Fruit fly (Drosophila melanogaster) whole organism, embryonic: ENCODE data around the gene nAChRbeta1.

Source experiments
- Ada2b ChIP-seq: fragments of 200-800 bp; sonication (Bioruptor generic); IDR thresholded peaks from 2 replicates; pipeline ENCODE4 v1.3.6; 2022; ENCODE audit warnings: missing biosample characterization, missing genetic modification characterization
- Adf1 ChIP-seq: fragments of 200-800 bp; sonication (Bioruptor generic); IDR thresholded peaks from 2 replicates; pipeline ENCODE4 v1.3.6; 2022; ENCODE audit warnings: missing biosample characterization, missing genetic modification characterization
- Antp ChIP-seq: fragments of 200-800 bp; sonication (Bioruptor generic); optimal IDR thresholded peaks from 3 replicates; lab custom pipeline; 2016; ENCODE audit warnings: missing biosample characterization, missing genetic modification characterization
- Atf6 ChIP-seq: fragments of 200-800 bp; sonication (Bioruptor generic); IDR thresholded peaks from 2 replicates; pipeline ENCODE4 v1.3.6; 2022; ENCODE audit warnings: missing biosample characterization, missing genetic modification characterization
- Awh ChIP-seq: fragments of 200-800 bp; sonication (Bioruptor generic); IDR thresholded peaks from 2 replicates; pipeline ENCODE4, ENCODE4 v1.3.6; 2022; ENCODE audit warnings: missing biosample characterization, missing genetic modification characterization
- CG10209 ChIP-seq: fragments of 200-800 bp; sonication (Bioruptor generic); optimal IDR thresholded peaks from 3 replicates; lab custom pipeline; 2017; ENCODE audit warnings: missing biosample characterization, mild to moderate bottlenecking, missing genetic modification characterization, missing genetic modification reagents
- CG11085 ChIP-seq: fragments of 200-800 bp; sonication (Bioruptor generic); IDR thresholded peaks from 2 replicates; pipeline ENCODE4 v1.3.6; 2022; ENCODE audit warnings: missing biosample characterization, missing genetic modification characterization
- CG11456 ChIP-seq: fragments of 200-800 bp; sonication (Bioruptor generic); IDR thresholded peaks from 3 replicates; pipeline ENCODE4 v1.3.6; 2022; ENCODE audit warnings: missing biosample characterization, missing genetic modification characterization
- CG12744 ChIP-seq: fragments of 200-800 bp; sonication (Bioruptor generic); optimal IDR thresholded peaks from 2 replicates; lab custom pipeline; 2016; ENCODE audit warnings: missing biosample characterization, missing genetic modification characterization
- CG15269 ChIP-seq: fragments of 200-800 bp; sonication (Bioruptor generic); optimal IDR thresholded peaks from 2 replicates; lab custom pipeline; 2018; ENCODE audit warnings: missing biosample characterization, mild to moderate bottlenecking, missing genetic modification characterization, moderate library complexity
- CG15479 ChIP-seq: fragments of 200-800 bp; sonication (Bioruptor generic); optimal IDR thresholded peaks from 3 replicates; lab custom pipeline; 2019; ENCODE audit warnings: missing biosample characterization, mild to moderate bottlenecking, missing genetic modification characterization, moderate library complexity
- CG15514 ChIP-seq: fragments of 200-800 bp; sonication (Bioruptor generic); optimal IDR thresholded peaks from 3 replicates; lab custom pipeline; 2017; ENCODE audit warnings: missing biosample characterization, missing genetic modification characterization, mild to moderate bottlenecking, moderate library complexity, missing genetic modification reagents
- CG17328 ChIP-seq: fragments of 200-800 bp; sonication (Bioruptor generic); IDR thresholded peaks from 2 replicates; pipeline ENCODE4 v1.3.6; 2022; ENCODE audit warnings: missing biosample characterization, missing genetic modification characterization
- CG17359 ChIP-seq: fragments of 200-800 bp; sonication (Bioruptor generic); optimal IDR thresholded peaks from 3 replicates; lab custom pipeline; 2018; ENCODE audit warnings: missing biosample characterization, mild to moderate bottlenecking, missing genetic modification characterization, moderate library complexity
- CG18476 ChIP-seq: fragments of 200-800 bp; sonication (Bioruptor generic); optimal IDR thresholded peaks from 2 replicates; lab custom pipeline; 2016; ENCODE audit warnings: missing biosample characterization, mild to moderate bottlenecking, missing genetic modification characterization
- CG3163 ChIP-seq: fragments of 200-800 bp; sonication (Bioruptor generic); optimal IDR thresholded peaks from 3 replicates; lab custom pipeline; 2016; ENCODE audit warnings: missing biosample characterization, missing genetic modification characterization
- CG34422 ChIP-seq: fragments of 200-800 bp; sonication (Bioruptor generic); IDR thresholded peaks from 3 replicates; pipeline ENCODE4 v1.3.6; 2022; ENCODE audit warnings: missing biosample characterization, missing genetic modification characterization
- CG3995 ChIP-seq: fragments of 200-800 bp; sonication (Bioruptor generic); optimal IDR thresholded peaks from 3 replicates; lab custom pipeline; 2016; ENCODE audit warnings: missing biosample characterization, missing genetic modification characterization
- CG43689 ChIP-seq: fragments of 200-800 bp; sonication (Bioruptor generic); IDR thresholded peaks from 2 replicates; pipeline ENCODE4 v1.3.6; 2022; ENCODE audit warnings: missing biosample characterization, missing genetic modification characterization
- CG4404 ChIP-seq: fragments of 200-800 bp; sonication (Bioruptor generic); IDR thresholded peaks from 2 replicates; pipeline ENCODE4 v1.3.6; 2022; ENCODE audit warnings: missing biosample characterization, missing genetic modification characterization
- CG5180 ChIP-seq: fragments of 200-800 bp; sonication (Bioruptor generic); optimal IDR thresholded peaks from 3 replicates; lab custom pipeline; 2017; ENCODE audit warnings: missing biosample characterization, missing genetic modification characterization, mild to moderate bottlenecking, moderate library complexity, missing genetic modification reagents
- CG7357 ChIP-seq: fragments of 200-800 bp; sonication (Bioruptor generic); IDR thresholded peaks from 3 replicates; pipeline ENCODE4 v1.3.6; 2022; ENCODE audit warnings: missing biosample characterization, missing genetic modification characterization
- CG7372 ChIP-seq: fragments of 200-800 bp; sonication (Bioruptor generic); IDR thresholded peaks from 2 replicates; pipeline ENCODE4 v1.3.6; 2022; ENCODE audit warnings: missing biosample characterization, missing genetic modification characterization
- CG7556 ChIP-seq: fragments of 200-800 bp; sonication (Bioruptor generic); optimal IDR thresholded peaks from 2 replicates; lab custom pipeline; 2017; ENCODE audit warnings: missing biosample characterization, mild to moderate bottlenecking, missing genetic modification characterization
- CG8388 ChIP-seq: fragments of 200-800 bp; sonication (Bioruptor generic); optimal IDR thresholded peaks from 2 replicates; lab custom pipeline; 2019; ENCODE audit warnings: missing biosample characterization, mild to moderate bottlenecking, missing genetic modification characterization, moderate library complexity
- CG8924 ChIP-seq: fragments of 200-800 bp; optimal IDR thresholded peaks from 3 replicates; lab custom pipeline; 2019; ENCODE audit warnings: missing biosample characterization, mild to moderate bottlenecking, missing genetic modification characterization, moderate library complexity
- Doc2 ChIP-seq: fragments of 200-800 bp; sonication (Bioruptor generic); IDR thresholded peaks from 2 replicates; pipeline ENCODE4 v1.3.6; 2022; ENCODE audit warnings: missing biosample characterization, missing genetic modification characterization
- Gug ChIP-seq: fragments of 200-800 bp; sonication (Bioruptor generic); IDR thresholded peaks from 4 replicates; pipeline ENCODE4 v1.3.6; 2022; ENCODE audit warnings: missing biosample characterization, missing genetic modification characterization
- Hey ChIP-seq: fragments of 200-800 bp; sonication (Bioruptor generic); optimal IDR thresholded peaks from 3 replicates; lab custom pipeline; 2018; ENCODE audit warnings: missing biosample characterization, mild to moderate bottlenecking, missing genetic modification characterization
- HmgD ChIP-seq: fragments of 200-800 bp; sonication (Bioruptor generic); optimal IDR thresholded peaks from 3 replicates; lab custom pipeline; 2016; ENCODE audit warnings: missing biosample characterization, missing genetic modification characterization
- HmgZ ChIP-seq: fragments of 200-800 bp; sonication (Bioruptor generic); optimal IDR thresholded peaks from 2 replicates; lab custom pipeline; 2018; ENCODE audit warnings: missing biosample characterization, mild to moderate bottlenecking, missing genetic modification characterization
- Hr3 ChIP-seq: fragments of 200-800 bp; sonication (Bioruptor generic); optimal IDR thresholded peaks from 3 replicates; lab custom pipeline; 2016; ENCODE audit warnings: missing biosample characterization, missing genetic modification characterization
- NK7.1 ChIP-seq: fragments of 200-800 bp; sonication (Bioruptor generic); optimal IDR thresholded peaks from 3 replicates; lab custom pipeline; 2016; ENCODE audit warnings: missing biosample characterization, missing genetic modification characterization
- NfI ChIP-seq: fragments of 200-800 bp; sonication (Bioruptor generic); optimal IDR thresholded peaks from 3 replicates; lab custom pipeline; 2018; ENCODE audit warnings: missing biosample characterization, mild to moderate bottlenecking, missing genetic modification characterization, moderate library complexity
- Sry-β ChIP-seq: fragments of 200-800 bp; sonication (Bioruptor generic); optimal IDR thresholded peaks from 2 replicates; lab custom pipeline; 2018; ENCODE audit warnings: missing biosample characterization, mild to moderate bottlenecking, missing genetic modification characterization, moderate library complexity
- Sry-δ ChIP-seq: fragments of 200-800 bp; sonication (Bioruptor generic); optimal IDR thresholded peaks from 2 replicates; lab custom pipeline; 2016; ENCODE audit warnings: missing biosample characterization, missing genetic modification characterization
- bbx ChIP-seq: fragments of 200-800 bp; sonication (Bioruptor generic); IDR thresholded peaks from 2 replicates; pipeline ENCODE4 v1.3.6; 2022; ENCODE audit warnings: missing biosample characterization, missing genetic modification characterization; ENCODE audit not compliant: partially characterized antibody
- cas ChIP-seq: fragments of 200-800 bp; sonication (Bioruptor generic); IDR thresholded peaks from 2 replicates; pipeline ENCODE4 v1.3.6; 2022; ENCODE audit warnings: missing biosample characterization, missing genetic modification characterization
- chif ChIP-seq, 2 experiments: fragments of 200-800 bp; sonication (Bioruptor generic); optimal IDR thresholded peaks; 3 replicates each; lab custom pipeline; 2016; ENCODE audit warnings: missing biosample characterization in 2 of 2, missing genetic modification characterization in 2 of 2
- chinmo ChIP-seq: fragments of 200-800 bp; sonication (Bioruptor generic); IDR thresholded peaks from 4 replicates; pipeline ENCODE4 v1.3.6; 2022; ENCODE audit warnings: missing biosample characterization, missing genetic modification characterization; ENCODE audit not compliant: partially characterized antibody
- dimm ChIP-seq: fragments of 200-800 bp; sonication (Bioruptor generic); IDR thresholded peaks from 2 replicates; pipeline ENCODE4 v1.3.6; 2022; ENCODE audit warnings: missing biosample characterization, missing genetic modification characterization
- disco-r ChIP-seq: fragments of 200-800 bp; sonication (Bioruptor generic); optimal IDR thresholded peaks from 2 replicates; lab custom pipeline; 2016; ENCODE audit warnings: missing biosample characterization, missing genetic modification characterization
- gce ChIP-seq: fragments of 200-800 bp; sonication (Bioruptor generic); IDR thresholded peaks from 3 replicates; pipeline ENCODE4 v1.3.6; 2022; ENCODE audit warnings: missing biosample characterization, missing genetic modification characterization
- gcm ChIP-seq: fragments of 200-800 bp; sonication (Bioruptor generic); optimal IDR thresholded peaks from 2 replicates; lab custom pipeline; 2019; ENCODE audit warnings: missing biosample characterization, mild to moderate bottlenecking, missing genetic modification characterization, moderate library complexity
- gsb-n ChIP-seq: fragments of 200-800 bp; sonication (Bioruptor generic); optimal IDR thresholded peaks from 3 replicates; lab custom pipeline; 2018; ENCODE audit warnings: missing biosample characterization, mild to moderate bottlenecking, missing genetic modification characterization
- kni ChIP-seq: fragments of 200-800 bp; sonication (Bioruptor generic); optimal IDR thresholded peaks from 3 replicates; lab custom pipeline; 2017; ENCODE audit warnings: mild to moderate bottlenecking, missing biosample characterization, missing genetic modification reagents, missing genetic modification characterization
- ro ChIP-seq: fragments of 200-800 bp; sonication (Bioruptor generic); IDR thresholded peaks from 2 replicates; pipeline ENCODE4 v1.3.6; 2022; ENCODE audit warnings: missing biosample characterization, missing genetic modification characterization
- tna ChIP-seq: fragments of 200-800 bp; sonication (Bioruptor generic); IDR thresholded peaks from 2 replicates; pipeline ENCODE4 v1.3.6; 2022; ENCODE audit warnings: missing biosample characterization, missing genetic modification characterization; ENCODE audit not compliant: partially characterized antibody
- ttk ChIP-seq: fragments of 200-800 bp; sonication (Bioruptor generic); IDR thresholded peaks from 2 replicates; pipeline ENCODE4 v2.1.2; 2022; ENCODE audit warnings: missing biosample characterization, missing genetic modification characterization
- wor ChIP-seq: fragments of 200-800 bp; sonication (Bioruptor generic); IDR thresholded peaks from 2 replicates; pipeline ENCODE4 v1.3.6; 2022; ENCODE audit warnings: missing biosample characterization, missing genetic modification characterization

The nAChRbeta1 gene

dm6 chr3L:4403180-4403769, 25.9 kb upstream of the nAChRbeta1 start, which contains the start of gene Syx17 (continued):
- no peak for TF ChIP-seq Ada2b
- TF ChIP-seq ro (GFP tag; lab: Robert Waterston, UW), result no peak
- no peak for TF ChIP-seq CG7357 (GFP tag; lab: Robert Waterston, UW)
- no peak for TF ChIP-seq cas
- peak; percentile 34 for TF ChIP-seq NfI
- peak; percentile 62 for TF ChIP-seq CG15269 (tag; lab: Kevin White, UChicago)
- peak; percentile 26 for TF ChIP-seq gsb-n (tag; lab: Kevin White, UChicago)
- TF ChIP-seq CG15514 (GFP tag; lab: Kevin White, UChicago), result peak; percentile 70
- TF ChIP-seq CG15479 (GFP tag; lab: Kevin White, UChicago), result peak; percentile 91
- TF ChIP-seq Awh (GFP tag; lab: Robert Waterston, UW), result no peak
- TF ChIP-seq Sry-δ (GFP tag; lab: Kevin White, UChicago), result peak; percentile 97
- peak; percentile 83 for TF ChIP-seq HmgZ
- TF ChIP-seq CG43689, result no peak
- TF ChIP-seq CG18476 (GFP tag; lab: Kevin White, UChicago), result peak; percentile 39
- TF ChIP-seq Hey, result no peak
- peak; percentile 43 for TF ChIP-seq Adf1 (GFP tag; lab: Robert Waterston, UW)
- TF ChIP-seq CG34422 (GFP tag; lab: Robert Waterston, UW), result peak; percentile 76; the same call in 2 of the 3 replicates
- peak; percentile 43 for TF ChIP-seq ttk (GFP tag; lab: Robert Waterston, UW)
- 0 out of 2 replicates have a peak, but pooled peaks have one; percentile 42 for TF ChIP-seq CG17328 (GFP tag; lab: Robert Waterston, UW)
- TF ChIP-seq wor (GFP tag; lab: Robert Waterston, UW), result no peak
- peak; percentile 68 for TF ChIP-seq Antp
- peak; percentile 63; the same call in 2 of the 3 replicates for TF ChIP-seq CG11456 (GFP tag; lab: Robert Waterston, UW)
- TF ChIP-seq dimm (GFP tag; lab: Robert Waterston, UW), result no peak
- TF ChIP-seq Hr3 (GFP tag; lab: Kevin White, UChicago), result peak; percentile 63
- no peak for TF ChIP-seq Doc2 (GFP tag; lab: Robert Waterston, UW)
- TF ChIP-seq CG7556 (GFP tag; lab: Kevin White, UChicago), result peak; percentile 47
- TF ChIP-seq gcm (GFP tag; lab: Kevin White, UChicago), result peak; percentile 68
- peak; percentile 56 for TF ChIP-seq CG17359 (tag; lab: Kevin White, UChicago)
- TF ChIP-seq Sry-β (GFP tag; lab: Kevin White, UChicago), result peak; percentile 35
- TF ChIP-seq kni (GFP tag; lab: Kevin White, UChicago), result no peak
- peak; percentile 87 for TF ChIP-seq tna (GFP tag; lab: Robert Waterston, UW)
- TF ChIP-seq chinmo (GFP tag; lab: Robert Waterston, UW), result peak; percentile 81; the same call in 1 of the 4 replicates
- TF ChIP-seq gce (GFP tag; lab: Robert Waterston, UW), result no peak
- 0 out of 2 replicates have a peak, but pooled peaks have one; percentile 32 for TF ChIP-seq CG11085 (GFP tag; lab: Robert Waterston, UW)
- peak; percentile 51 for TF ChIP-seq CG5180 (GFP tag; lab: Kevin White, UChicago)
- TF ChIP-seq disco-r (GFP tag; lab: Kevin White, UChicago), result no peak
- TF ChIP-seq CG10209 (GFP tag; lab: Kevin White, UChicago), result peak; percentile 62
- peak; percentile 22 for TF ChIP-seq CG3995 (GFP tag; lab: Kevin White, UChicago)
- TF ChIP-seq NK7.1 (GFP tag; lab: Kevin White, UChicago), result no peak
- TF ChIP-seq CG12744, result peak; percentile 38
- no peak for TF ChIP-seq CG7372 (GFP tag; lab: Robert Waterston, UW)
- peak; percentile 48 for TF ChIP-seq CG3163 (GFP tag; lab: Kevin White, UChicago)
- TF ChIP-seq HmgD (GFP tag; lab: Kevin White, UChicago), result peak; percentile 41
- TF ChIP-seq chif (GFP tag; optimal IDR thresholded peaks at IDR 0.05; lab: Kevin White, UChicago), result peak in 1 of 2 experiments; percentile 43
- TF ChIP-seq Gug (GFP tag; lab: Robert Waterston, UW), result peak; percentile 36; the same call in 1 of the 4 replicates
- peak; percentile 45 for TF ChIP-seq CG8388 (GFP tag; lab: Kevin White, UChicago)
- peak; percentile 81 for TF ChIP-seq CG8924 (tag; lab: Kevin White, UChicago)
- no peak for TF ChIP-seq CG4404 (GFP tag; lab: Robert Waterston, UW)
- peak; percentile 56; the same call in 1 of the 2 replicates for TF ChIP-seq Atf6 (GFP tag; lab: Robert Waterston, UW)
- peak; percentile 95 for TF ChIP-seq bbx (GFP tag; lab: Robert Waterston, UW)
